Worm (Caenorhabditis elegans): ENCODE results near the gene hdl-1.
A peak's percentile ranks its signal among the peaks of the same experiment; 100 is the strongest.

Gene hdl-1

DNA sequence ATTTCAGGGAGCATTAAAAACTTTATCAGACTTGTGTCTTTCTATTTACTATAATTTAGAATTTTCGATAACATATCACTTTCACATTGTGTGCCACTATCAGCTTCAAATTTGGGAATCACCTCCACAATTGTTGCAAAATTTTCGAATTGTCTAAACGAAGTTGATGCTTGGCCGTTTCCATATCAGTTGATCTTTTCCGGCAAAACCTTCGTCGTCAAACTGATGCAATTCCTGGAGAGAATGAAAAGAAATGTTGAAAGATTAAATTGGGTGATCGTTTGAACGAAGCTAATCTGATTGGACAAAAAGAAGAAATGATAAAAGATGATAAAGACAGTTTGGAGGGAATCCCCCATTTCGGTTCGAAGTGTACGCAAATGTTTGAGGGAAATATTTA, 6.0 kb upstream of the hdl-1 start (continued):
- TF ChIP-seq repo-1 (tag; optimal IDR thresholded peaks at IDR 0.05) = peak; percentile 81
- no peak for TF ChIP-seq B0261.1 (tag; optimal IDR thresholded peaks at IDR 0.05)
- no peak for TF ChIP-seq egrh-3 (GFP tag; IDR thresholded peaks at IDR 0.05)
- TF ChIP-seq T07F8.4 (tag; optimal IDR thresholded peaks at IDR 0.05) = no peak
- no peak for TF ChIP-seq him-1 (tag; optimal IDR thresholded peaks at IDR 0.05)
- TF ChIP-seq nhr-90 (tag; optimal IDR thresholded peaks at IDR 0.05) = peak; percentile 25
- TF ChIP-seq atf-7 (tag; optimal IDR thresholded peaks at IDR 0.05) = peak; percentile 92
- TF ChIP-seq ekl-4 (GFP tag; IDR thresholded peaks at IDR 0.05) = peak; percentile 69; the same call in 1 of the 2 replicates
- no peak for TF ChIP-seq ztf-6 (GFP tag; IDR thresholded peaks at IDR 0.05)
- TF ChIP-seq F39B2.1 (GFP tag; IDR thresholded peaks at IDR 0.05) = no peak
- 0 out of 2 replicates have a peak, but pooled peaks have one; percentile 16 for TF ChIP-seq rcor-1 (GFP tag; IDR thresholded peaks at IDR 0.05)
- TF ChIP-seq unc-62 (GFP tag; optimal IDR thresholded peaks at IDR 0.05) = no peak
- no peak for TF ChIP-seq Y95B8A.8 (GFP tag; IDR thresholded peaks at IDR 0.05)
- no peak for TF ChIP-seq ceh-79 (tag; optimal IDR thresholded peaks at IDR 0.05)
- TF ChIP-seq K11D2.4 (GFP tag; IDR thresholded peaks at IDR 0.05) = 0 out of 2 replicates have a peak, but pooled peaks have one; percentile 22
- no peak for TF ChIP-seq snpc-4 (GFP tag; optimal IDR thresholded peaks at IDR 0.05)
- peak in 1 of 4 experiments; percentile 34 for TF ChIP-seq snpc-4 (tag; optimal IDR thresholded peaks at IDR 0.05)
- no peak for TF ChIP-seq F37B4.10 (GFP tag; IDR thresholded peaks at IDR 0.05)
- no peak for TF ChIP-seq F57C9.4 (tag; optimal IDR thresholded peaks at IDR 0.05)
- TF ChIP-seq hrde-1 (tag; optimal IDR thresholded peaks at IDR 0.05; ENCODE audit: borderline replicate concordance) = peak; percentile 16
- peak in 1 of 3 experiments; percentile 53 for TF ChIP-seq lin-35 (GFP tag; optimal IDR thresholded peaks at IDR 0.05)
- TF ChIP-seq pbrm-1 (GFP tag; IDR thresholded peaks at IDR 0.05) = peak; percentile 44; the same call in 1 of the 2 replicates
- peak; percentile 26 for TF ChIP-seq ztf-18 (tag; optimal IDR thresholded peaks at IDR 0.05)
- TF ChIP-seq nhr-80 (tag; optimal IDR thresholded peaks at IDR 0.05) = peak; percentile 95
- TF ChIP-seq pha-4 (tag; optimal IDR thresholded peaks at IDR 0.05) = peak; percentile 71
- peak; percentile 45 for TF ChIP-seq ZK185.1 (tag; optimal IDR thresholded peaks at IDR 0.05; ENCODE audit: poor library complexity, severe bottlenecking)
- peak; percentile 70 for TF ChIP-seq madf-10 (tag; optimal IDR thresholded peaks at IDR 0.05)
- TF ChIP-seq snpc-1.3 (tag; optimal IDR thresholded peaks at IDR 0.05; ENCODE audit: insufficient read depth) = no peak
- no peak for TF ChIP-seq mel-28 (tag; optimal IDR thresholded peaks at IDR 0.05; ENCODE audit: borderline replicate concordance)
- TF ChIP-seq die-1 (tag; optimal IDR thresholded peaks at IDR 0.05) = peak; percentile 28
- TF ChIP-seq ceh-58 (GFP tag; IDR thresholded peaks at IDR 0.05) = no peak
- TF ChIP-seq ceh-100 (GFP tag; IDR thresholded peaks at IDR 0.05) = no peak
- no peak for TF ChIP-seq F33H1.4 (GFP tag; IDR thresholded peaks at IDR 0.05)
- no peak for TF ChIP-seq nhr-27 (tag; optimal IDR thresholded peaks at IDR 0.05)
- TF ChIP-seq nfyb-1 (GFP tag; IDR thresholded peaks at IDR 0.05) = no peak
- peak; percentile 67; the same call in 1 of the 2 replicates for TF ChIP-seq madf-3 (GFP tag; IDR thresholded peaks at IDR 0.05)
- TF ChIP-seq attf-5 (GFP tag; optimal IDR thresholded peaks at IDR 0.05) = no peak
- TF ChIP-seq chd-7 (tag; optimal IDR thresholded peaks at IDR 0.05) = peak; percentile 79
- 0 out of 2 replicates have a peak, but pooled peaks have one; percentile 15 for TF ChIP-seq ceh-40 (GFP tag; IDR thresholded peaks at IDR 0.05)
- peak; percentile 31 for TF ChIP-seq tbp1 (GFP tag; optimal IDR thresholded peaks at IDR 0.05)
- TF ChIP-seq nhr-120 (GFP tag; IDR thresholded peaks at IDR 0.05) = no peak
- TF ChIP-seq ztf-26 (tag; optimal IDR thresholded peaks at IDR 0.05) = peak; percentile 41
- TF ChIP-seq athp-1 (tag; optimal IDR thresholded peaks at IDR 0.05) = peak; percentile 19
- no peak; the same call in 1 of the 2 replicates for TF ChIP-seq hmg-20 (GFP tag; IDR thresholded peaks at IDR 0.05)
- no peak for TF ChIP-seq unc-130 (GFP tag; optimal IDR thresholded peaks at IDR 0.05)
- peak; percentile 64 for TF ChIP-seq ama-1 (optimal IDR thresholded peaks at IDR 0.05)
- peak in 1 of 2 experiments; percentile 24 for TF ChIP-seq ama-1 (GFP tag; optimal IDR thresholded peaks at IDR 0.05)
- TF ChIP-seq B0019.2 (GFP tag; conservative IDR thresholded peaks at IDR 0.05) = no peak
- no peak for TF ChIP-seq madf-8 (GFP tag; conservative IDR thresholded peaks at IDR 0.05)
- TF ChIP-seq C06A6.2 (GFP tag; conservative IDR thresholded peaks at IDR 0.05) = peak; percentile 63; the same call in 1 of the 2 replicates

Measured in whole organism, young adult.